Fruit fly (Drosophila melanogaster) whole organism, wandering third instar larva: ENCODE measurements around the gene betaTub97EF.
"Not testable (repeated sequence)": the region's sequence is repeated elsewhere in the genome, so short reads cannot be mapped to it uniquely, and the experiment has no call there.

Experiments used
- Abd-B ChIP-seq: fragments of >200 bp; optimal IDR thresholded peaks from 2 replicates; lab custom pipeline; 2017; ENCODE audit warnings: missing biosample characterization, missing genetic modification characterization
- CG9705 ChIP-seq: fragments of 200-800 bp; sonication (Bioruptor generic); optimal IDR thresholded peaks from 2 replicates; lab custom pipeline; 2018; ENCODE audit warnings: missing biosample characterization, mild to moderate bottlenecking, missing genetic modification characterization
- Dfd ChIP-seq: fragments of >200 bp; optimal IDR thresholded peaks from 2 replicates; lab custom pipeline; 2017; ENCODE audit warnings: missing biosample characterization, missing genetic modification characterization
- Hnf4 ChIP-seq: fragments of 200-800 bp; sonication (Bioruptor generic); optimal IDR thresholded peaks from 2 replicates; lab custom pipeline; 2016; ENCODE audit warnings: missing biosample characterization, mild to moderate bottlenecking, missing genetic modification characterization
- Rel ChIP-seq, 2 experiments: fragments of 200-800 bp; sonication (Bioruptor generic) in 1 of 2; optimal IDR thresholded peaks; 2 replicates in 1 of 2; 3 replicates in 1 of 2; lab custom pipeline; 2016 to 2019; ENCODE audit warnings: mild to moderate bottlenecking in 2 of 2, missing biosample characterization in 2 of 2, missing genetic modification characterization in 2 of 2, moderate library complexity in 1 of 2
- dl ChIP-seq, 2 experiments: fragments of 175-275, 200-275 bp in 1 of 2; fragments of 200-275 bp in 1 of 2; sonication (Bioruptor generic); optimal IDR thresholded peaks; lab custom pipeline; 2018; ENCODE audit warnings: mild to moderate bottlenecking in 2 of 2, missing biosample characterization in 2 of 2, missing genetic modification characterization in 2 of 2, moderate library complexity in 2 of 2; ENCODE audit not compliant: partially characterized antibody in 2 of 2, insufficient read depth in 1 of 2
- dmrt93B ChIP-seq: fragments of 200-800 bp; sonication (Bioruptor generic); optimal IDR thresholded peaks from 2 replicates; lab custom pipeline; 2018; ENCODE audit warnings: missing biosample characterization, mild to moderate bottlenecking, missing genetic modification characterization
- dsf ChIP-seq: sonication (Bioruptor generic); optimal IDR thresholded peaks from 2 replicates; lab custom pipeline; 2016; ENCODE audit warnings: missing biosample characterization, missing genetic modification characterization, borderline replicate concordance
- fru ChIP-seq: fragments of 200-800 bp; sonication (Bioruptor generic); optimal IDR thresholded peaks from 3 replicates; lab custom pipeline; 2016; ENCODE audit warnings: missing biosample characterization, mild to moderate bottlenecking, missing genetic modification characterization
- pan ChIP-seq: fragments of >200 bp; optimal IDR thresholded peaks from 2 replicates; lab custom pipeline; 2017
- psq ChIP-seq: fragments of 200-800 bp; sonication (Bioruptor generic); optimal IDR thresholded peaks from 3 replicates; lab custom pipeline; 2017; ENCODE audit warnings: missing biosample characterization, mild to moderate bottlenecking, missing genetic modification characterization, moderate library complexity
- usp ChIP-seq: fragments of >200 bp; optimal IDR thresholded peaks from 2 replicates; lab custom pipeline; 2017; ENCODE audit warnings: missing biosample characterization, missing genetic modification characterization

- not testable (repeated sequence) for TF ChIP-seq usp (GFP tag; lab: Kevin White, UChicago); Hnf4; Abd-B (GFP tag; lab: Kevin White, UChicago); psq (GFP tag; lab: Kevin White, UChicago); fru (GFP tag; lab: Kevin White, UChicago); Dfd (GFP tag; lab: Kevin White, UChicago); pan (lab: Kevin White, UChicago); CG9705 (GFP tag; lab: Kevin White, UChicago); dmrt93B; dsf (GFP tag; lab: Kevin White, UChicago); dl (GFP tag; optimal IDR thresholded peaks at IDR 0.05; lab: Kevin White, UChicago; ENCODE audit: insufficient read depth in 1 of 2, partially characterized antibody in 2 of 2); Rel (GFP tag; optimal IDR thresholded peaks at IDR 0.05; lab: Kevin White, UChicago); Rel (tag; optimal IDR thresholded peaks at IDR 0.05; lab: Kevin White, UChicago)
Observed at dm6 chr3R:27963119-27963518, 25.1 kb downstream of the betaTub97EF start, which contains the start of the genes CG31131 and CG4849.
